Fruit fly (Drosophila melanogaster) whole organism, embryonic: ENCODE results near the gene CG32483.

Source experiments
- Abd-B ChIP-seq: fragments of 200-800 bp; sonication (Bioruptor generic); optimal IDR thresholded peaks from 2 replicates; lab custom pipeline; 2018; ENCODE audit warnings: missing biosample characterization, mild to moderate bottlenecking, missing genetic modification characterization, moderate library complexity
- Ada2b ChIP-seq: fragments of 200-800 bp; sonication (Bioruptor generic); IDR thresholded peaks from 2 replicates; pipeline ENCODE4 v1.3.6; 2022; ENCODE audit warnings: missing biosample characterization, missing genetic modification characterization
- Asciz ChIP-seq: fragments of 200-800 bp; sonication (Bioruptor generic); optimal IDR thresholded peaks from 2 replicates; lab custom pipeline; 2017; ENCODE audit warnings: missing biosample characterization, mild to moderate bottlenecking, missing genetic modification characterization, missing genetic modification reagents
- Blimp-1 ChIP-seq: fragments of 200-800 bp; sonication (Bioruptor generic); optimal IDR thresholded peaks from 3 replicates; lab custom pipeline; 2018; ENCODE audit warnings: missing biosample characterization, missing genetic modification characterization, mild to moderate bottlenecking, moderate library complexity, missing genetic modification reagents
- CG10366 ChIP-seq: fragments of 200-800 bp; sonication (Bioruptor generic); IDR thresholded peaks from 2 replicates; pipeline ENCODE4 v1.3.6; 2022; ENCODE audit warnings: missing biosample characterization, missing genetic modification characterization
- CG10462 ChIP-seq: fragments of 200-800 bp; sonication (Bioruptor generic); optimal IDR thresholded peaks from 2 replicates; lab custom pipeline; 2016; ENCODE audit warnings: missing biosample characterization, missing genetic modification characterization
- CG10979 ChIP-seq: fragments of 200-800 bp; sonication (Bioruptor generic); optimal IDR thresholded peaks from 2 replicates; lab custom pipeline; 2018; ENCODE audit warnings: missing biosample characterization, mild to moderate bottlenecking, missing genetic modification characterization, moderate library complexity
- CG12155 ChIP-seq: fragments of 200-800 bp; sonication (Bioruptor generic); optimal IDR thresholded peaks from 3 replicates; lab custom pipeline; 2016; ENCODE audit warnings: missing biosample characterization, missing genetic modification characterization
- CG1233 ChIP-seq: fragments of 200-800 bp; sonication (Bioruptor generic); optimal IDR thresholded peaks from 4 replicates; lab custom pipeline; 2018; ENCODE audit warnings: missing biosample characterization, mild to moderate bottlenecking, missing genetic modification characterization
- CG1529 ChIP-seq: fragments of 200-800 bp; sonication (Bioruptor generic); optimal IDR thresholded peaks from 3 replicates; lab custom pipeline; 2018; ENCODE audit warnings: missing biosample characterization, missing genetic modification characterization
- CG1792 ChIP-seq: fragments of 200-800 bp; sonication (Bioruptor generic); optimal IDR thresholded peaks from 2 replicates; lab custom pipeline; 2016; ENCODE audit warnings: missing biosample characterization, missing genetic modification characterization
- CG3065 ChIP-seq: fragments of 200-800 bp; sonication (Bioruptor generic); optimal IDR thresholded peaks from 2 replicates; lab custom pipeline; 2016; ENCODE audit warnings: missing biosample characterization, missing genetic modification characterization
- CG32772 ChIP-seq: fragments of 200-800 bp; sonication (Bioruptor generic); IDR thresholded peaks from 2 replicates; pipeline ENCODE4 v1.3.6; 2022; ENCODE audit warnings: missing biosample characterization, missing genetic modification characterization
- CG33557 ChIP-seq: fragments of 200-800 bp; sonication (Bioruptor generic); optimal IDR thresholded peaks from 2 replicates; lab custom pipeline; 2019; ENCODE audit warnings: missing biosample characterization, mild to moderate bottlenecking, missing genetic modification characterization, moderate library complexity
- CG34422 ChIP-seq: fragments of 200-800 bp; sonication (Bioruptor generic); IDR thresholded peaks from 3 replicates; pipeline ENCODE4 v1.3.6; 2022; ENCODE audit warnings: missing biosample characterization, missing genetic modification characterization
- CG4360 ChIP-seq: fragments of 200-800 bp; sonication (Bioruptor generic); IDR thresholded peaks from 2 replicates; pipeline ENCODE4 v1.3.6; 2022; ENCODE audit warnings: missing biosample characterization, missing genetic modification characterization
- CG4820 ChIP-seq: fragments of 200-800 bp; sonication (Bioruptor generic); optimal IDR thresholded peaks from 3 replicates; lab custom pipeline; 2016; ENCODE audit warnings: missing biosample characterization, missing genetic modification characterization
- CG6272 ChIP-seq: fragments of 200-800 bp; sonication (Bioruptor generic); IDR thresholded peaks from 2 replicates; pipeline ENCODE4 v1.3.6; 2022; ENCODE audit warnings: missing biosample characterization, missing genetic modification characterization
- CG7839 ChIP-seq: fragments of 200-800 bp; sonication (Bioruptor generic); optimal IDR thresholded peaks from 3 replicates; lab custom pipeline; 2018; ENCODE audit warnings: missing biosample characterization, mild to moderate bottlenecking, missing genetic modification characterization, moderate library complexity
- CG8944 ChIP-seq: fragments of 200-800 bp; sonication (Bioruptor generic); optimal IDR thresholded peaks from 3 replicates; lab custom pipeline; 2016; ENCODE audit warnings: missing biosample characterization, missing genetic modification characterization
- CG9797 ChIP-seq: fragments of 200-800 bp; sonication (Bioruptor generic); optimal IDR thresholded peaks from 3 replicates; lab custom pipeline; 2018; ENCODE audit warnings: missing biosample characterization, mild to moderate bottlenecking, missing genetic modification characterization
- CTCF ChIP-seq: fragments of 200-800 bp; sonication (Bioruptor generic); optimal IDR thresholded peaks from 2 replicates; lab custom pipeline; 2017; ENCODE audit warnings: missing biosample characterization, mild to moderate bottlenecking, missing genetic modification characterization, moderate library complexity
- CkIIα-i1 ChIP-seq: fragments of 200-800 bp; sonication (Bioruptor generic); IDR thresholded peaks from 2 replicates; pipeline ENCODE4 v1.3.6; 2022; ENCODE audit warnings: missing biosample characterization, missing genetic modification characterization
- Ets65A ChIP-seq: fragments of 200-800 bp; sonication (Bioruptor generic); peaks from one replicate; lab custom pipeline; 2016; ENCODE audit warnings: missing biosample characterization, missing genetic modification characterization
- Hr51 ChIP-seq, 2 experiments: fragments of 200-800 bp; sonication (Bioruptor generic); optimal IDR thresholded peaks; 2 replicates in 1 of 2; 3 replicates in 1 of 2; lab custom pipeline; 2016 to 2018; ENCODE audit warnings: missing biosample characterization in 2 of 2, missing genetic modification characterization in 2 of 2, mild to moderate bottlenecking in 1 of 2, moderate library complexity in 1 of 2
- Kr ChIP-seq: fragments of 200-800 bp; sonication (Bioruptor generic); optimal IDR thresholded peaks from 2 replicates; lab custom pipeline; 2017; ENCODE audit warnings: missing biosample characterization, mild to moderate bottlenecking, missing genetic modification characterization
- MTF-1 ChIP-seq: fragments of 200-800 bp; sonication (Bioruptor generic); optimal IDR thresholded peaks from 2 replicates; lab custom pipeline; 2018; ENCODE audit warnings: missing biosample characterization, mild to moderate bottlenecking, missing genetic modification characterization, borderline replicate concordance
- Mes4 ChIP-seq: fragments of 200-800 bp; sonication (Bioruptor generic); optimal IDR thresholded peaks from 2 replicates; lab custom pipeline; 2016; ENCODE audit warnings: missing biosample characterization, missing genetic modification characterization
- Nf-YB ChIP-seq: fragments of 200-800 bp; sonication (Bioruptor generic); optimal IDR thresholded peaks from 3 replicates; lab custom pipeline; 2019; ENCODE audit warnings: missing biosample characterization, mild to moderate bottlenecking, missing genetic modification characterization, moderate library complexity
- Vsx1 ChIP-seq: fragments of 200-800 bp; sonication (Bioruptor generic); optimal IDR thresholded peaks from 2 replicates; lab custom pipeline; 2017; ENCODE audit warnings: missing biosample characterization, mild to moderate bottlenecking, missing genetic modification characterization, missing genetic modification reagents
- bcd ChIP-seq: fragments of 200-800 bp; sonication (Bioruptor generic); optimal IDR thresholded peaks from 2 replicates; lab custom pipeline; 2017; ENCODE audit warnings: missing biosample characterization, mild to moderate bottlenecking, missing genetic modification characterization
- bowl ChIP-seq: fragments of 200-800 bp; sonication (Bioruptor generic); IDR thresholded peaks from 2 replicates; pipeline ENCODE4 v1.3.6; 2022; ENCODE audit warnings: missing biosample characterization, missing genetic modification characterization
- btn ChIP-seq: fragments of 200-800 bp; sonication (Bioruptor generic); optimal IDR thresholded peaks from 2 replicates; lab custom pipeline; 2016; ENCODE audit warnings: missing biosample characterization, missing genetic modification characterization
- caup ChIP-seq: fragments of 200-800 bp; sonication (Bioruptor generic); optimal IDR thresholded peaks from 3 replicates; lab custom pipeline; 2017; ENCODE audit warnings: missing biosample characterization, mild to moderate bottlenecking, missing genetic modification characterization, moderate library complexity; ENCODE audit not compliant: severe bottlenecking
- dysf ChIP-seq: fragments of 200-800 bp; sonication (Bioruptor generic); IDR thresholded peaks from 3 replicates; pipeline ENCODE4 v1.3.6; 2022; ENCODE audit warnings: missing biosample characterization, missing genetic modification characterization
- esg ChIP-seq: fragments of 200-800 bp; sonication (Bioruptor generic); conservative IDR thresholded peaks from 2 replicates; pipeline ENCODE4 v1.3.6; 2022; ENCODE audit warnings: missing biosample characterization, missing genetic modification characterization
- gce ChIP-seq: fragments of 200-800 bp; sonication (Bioruptor generic); IDR thresholded peaks from 3 replicates; pipeline ENCODE4 v1.3.6; 2022; ENCODE audit warnings: missing biosample characterization, missing genetic modification characterization
- gem ChIP-seq: fragments of 200-800 bp; sonication (Bioruptor generic); optimal IDR thresholded peaks from 2 replicates; lab custom pipeline; 2019; ENCODE audit warnings: missing biosample characterization, mild to moderate bottlenecking, missing genetic modification characterization, moderate library complexity
- gt ChIP-seq: fragments of 200-800 bp; sonication (Bioruptor generic); IDR thresholded peaks from 2 replicates; pipeline ENCODE4 v1.3.6; 2022; ENCODE audit warnings: missing biosample characterization, missing genetic modification characterization
- her ChIP-seq: fragments of 200-800 bp; sonication (Bioruptor generic); optimal IDR thresholded peaks from 2 replicates; lab custom pipeline; 2016; ENCODE audit warnings: missing biosample characterization, missing genetic modification characterization
- hkb ChIP-seq, 2 experiments: fragments of 200-800 bp in 1 of 2; fragments of >200 bp in 1 of 2; sonication (Bioruptor generic) in 1 of 2; IDR thresholded peaks in 1 of 2; optimal IDR thresholded peaks in 1 of 2; 2 replicates each; pipeline versions ENCODE4 v1.3.6 to Lab custom; 2017 to 2022; ENCODE audit warnings: missing biosample characterization in 1 of 2, missing genetic modification characterization in 1 of 2
- hth ChIP-seq: fragments of >200 bp; optimal IDR thresholded peaks from 2 replicates; lab custom pipeline; 2017; ENCODE audit warnings: inconsistent platforms
- lilli ChIP-seq: fragments of 200-800 bp; sonication (Bioruptor generic); optimal IDR thresholded peaks from 3 replicates; lab custom pipeline; 2016; ENCODE audit warnings: missing biosample characterization, missing genetic modification characterization
- mam ChIP-seq: fragments of 200-800 bp; sonication (Bioruptor generic); optimal IDR thresholded peaks from 3 replicates; lab custom pipeline; 2016; ENCODE audit warnings: missing biosample characterization, missing genetic modification characterization
- ro ChIP-seq: fragments of 200-800 bp; sonication (Bioruptor generic); IDR thresholded peaks from 2 replicates; pipeline ENCODE4 v1.3.6; 2022; ENCODE audit warnings: missing biosample characterization, missing genetic modification characterization
- sima ChIP-seq: fragments of 200-800 bp; sonication (Bioruptor generic); optimal IDR thresholded peaks from 2 replicates; lab custom pipeline; 2016; ENCODE audit warnings: missing biosample characterization, missing genetic modification characterization
- ttk ChIP-seq: fragments of 200-800 bp; sonication (Bioruptor generic); IDR thresholded peaks from 2 replicates; pipeline ENCODE4 v2.1.2; 2022; ENCODE audit warnings: missing biosample characterization, missing genetic modification characterization
- tx ChIP-seq: fragments of 200-800 bp; sonication (Bioruptor generic); optimal IDR thresholded peaks from 2 replicates; lab custom pipeline; 2016; ENCODE audit warnings: missing biosample characterization, missing genetic modification characterization
- vvl ChIP-seq: fragments of 200-800 bp; sonication (Bioruptor generic); IDR thresholded peaks from 2 replicates; pipeline ENCODE4 v1.3.6; 2022; ENCODE audit warnings: missing biosample characterization, missing genetic modification characterization
- zfh1 ChIP-seq: fragments of 200-800 bp; sonication (Bioruptor generic); IDR thresholded peaks from 3 replicates; pipeline ENCODE4 v1.3.6; 2022; ENCODE audit warnings: missing biosample characterization, missing genetic modification characterization

Gene CG32483

dm6 chr3L:725527-726191, 35.8 kb upstream of the CG32483 start (continued):
- TF ChIP-seq CG8944 (GFP tag; lab: Kevin White, UChicago) (peak; percentile 86), Ets65A (peak; percentile 98), dysf (GFP tag; lab: Robert Waterston, UW) (peak; percentile 55; the same call in 1 of the 3 replicates), gt (GFP tag; lab: Robert Waterston, UW) (peak; percentile 65; the same call in 1 of the 2 replicates), zfh1 (GFP tag; lab: Robert Waterston, UW) (peak; percentile 98), bcd (GFP tag; lab: Kevin White, UChicago) (peak; percentile 44), tx (GFP tag; lab: Kevin White, UChicago) (peak; percentile 47), CG10462 (GFP tag; lab: Kevin White, UChicago) (peak; percentile 75), CG4360 (GFP tag; lab: Robert Waterston, UW) (0 out of 2 replicates have a peak, but pooled peaks have one; percentile 52), CG9797 (GFP tag; lab: Kevin White, UChicago) (no peak), CG33557 (peak; percentile 84), btn (GFP tag; lab: Kevin White, UChicago) (peak; percentile 85), Kr (GFP tag; lab: Kevin White, UChicago) (peak; percentile 82), Asciz (peak; percentile 31), Mes4 (GFP tag; lab: Kevin White, UChicago) (peak; percentile 90), ro (GFP tag; lab: Robert Waterston, UW) (peak; percentile 40; the same call in 1 of the 2 replicates), CTCF (GFP tag; lab: Kevin White, UChicago) (peak; percentile 3), hkb (optimal IDR thresholded peaks at IDR 0.05; lab: Kevin White, UChicago) (no peak), hkb (GFP tag; IDR thresholded peaks at IDR 0.05; lab: Robert Waterston, UW) (peak; percentile 80), bowl (GFP tag; lab: Robert Waterston, UW) (no peak), caup (GFP tag; lab: Kevin White, UChicago) (no peak), lilli (peak; percentile 71), Abd-B (GFP tag; lab: Kevin White, UChicago) (peak; percentile 66), Nf-YB (peak; percentile 65), CG10979 (tag; lab: Kevin White, UChicago) (peak; percentile 95), MTF-1 (GFP tag; lab: Kevin White, UChicago) (peak; percentile 48), mam (GFP tag; lab: Kevin White, UChicago) (peak; percentile 48), hth (no peak), gem (tag; lab: Kevin White, UChicago) (peak; percentile 91), CG3065 (GFP tag; lab: Kevin White, UChicago) (peak; percentile 96), vvl (GFP tag; lab: Robert Waterston, UW) (peak; percentile 85), CG1792 (GFP tag; lab: Kevin White, UChicago) (peak; percentile 50), CG10366 (GFP tag; lab: Robert Waterston, UW) (peak; percentile 63), CG6272 (GFP tag; lab: Robert Waterston, UW) (peak; percentile 69), CkIIα-i1 (GFP tag; lab: Robert Waterston, UW) (no peak), ttk (GFP tag; lab: Robert Waterston, UW) (peak; percentile 75), CG32772 (GFP tag; lab: Robert Waterston, UW) (peak; percentile 85), Vsx1 (GFP tag; lab: Kevin White, UChicago) (peak; percentile 9), CG34422 (GFP tag; lab: Robert Waterston, UW) (peak; percentile 64; the same call in 2 of the 3 replicates), Blimp-1 (GFP tag; lab: Kevin White, UChicago) (peak; percentile 76), CG4820 (GFP tag; lab: Kevin White, UChicago) (peak; percentile 87), CG7839 (tag; lab: Kevin White, UChicago) (peak; percentile 78), Hr51 (GFP tag; optimal IDR thresholded peaks at IDR 0.05; lab: Kevin White, UChicago) (peak in 1 of 2 experiments; percentile 75), esg (GFP tag; lab: Robert Waterston, UW) (peak; percentile 60), her (GFP tag; lab: Kevin White, UChicago) (peak; percentile 63), gce (peak; percentile 61; the same call in 1 of the 3 replicates), CG1529 (GFP tag; lab: Kevin White, UChicago) (peak; percentile 68), sima (peak; percentile 26), CG1233 (GFP tag; lab: Kevin White, UChicago) (peak; percentile 54), Ada2b (0 out of 2 replicates have a peak, but pooled peaks have one; percentile 23), CG12155 (GFP tag; lab: Kevin White, UChicago) (peak; percentile 66)
